Fruit fly (Drosophila melanogaster): ENCODE results near the gene PH4alphaMP.

- TF ChIP-seq CG8119 (GFP tag; IDR thresholded peaks at IDR 0.05): peak; percentile 54; the same call in 1 of the 3 replicates
- peak; percentile 55 for TF ChIP-seq topi (GFP tag; optimal IDR thresholded peaks at IDR 0.05)
- peak; percentile 24 for TF ChIP-seq CG11902 (GFP tag; optimal IDR thresholded peaks at IDR 0.05)
- TF ChIP-seq CG16779 (tag; optimal IDR thresholded peaks at IDR 0.05): peak; percentile 18
- peak; percentile 71 for TF ChIP-seq CG32006 (GFP tag; optimal IDR thresholded peaks at IDR 0.05)
- peak; percentile 48 for TF ChIP-seq Sox14 (GFP tag; optimal IDR thresholded peaks at IDR 0.05)
- peak; percentile 59 for TF ChIP-seq esn (GFP tag; optimal IDR thresholded peaks at IDR 0.05)
- TF ChIP-seq salr (GFP tag; optimal IDR thresholded peaks at IDR 0.05): peak in 1 of 2 experiments; percentile 29
- TF ChIP-seq eg (GFP tag; IDR thresholded peaks at IDR 0.05): peak; percentile 71
- peak; percentile 53 for TF ChIP-seq Ets96B (tag; optimal IDR thresholded peaks at IDR 0.05)
These were observed 34.2 kb downstream of the PH4alphaMP start for dm6 chr3R:30461608-30462243.
